Worm (Caenorhabditis elegans) whole organism, late embryonic: ENCODE results near the gene F16G10.10.

ENCODE experiments used
- C38D4.7 ChIP-seq: fragments of 200-800 bp; sonication (Bioruptor generic); optimal IDR thresholded peaks from 2 replicates; lab custom pipeline; 2018; ENCODE audit warnings: mild to moderate bottlenecking, missing genetic modification characterization, moderate library complexity, missing compliant biosample characterization
- F13H6.1 ChIP-seq: sonication (generic microtip); optimal IDR thresholded peaks from 2 replicates; lab custom pipeline; 2016; ENCODE audit warnings: missing genetic modification characterization, missing compliant biosample characterization
- T23F11.4 ChIP-seq: fragments of 200-800 bp; sonication (Bioruptor generic); optimal IDR thresholded peaks from 2 replicates; lab custom pipeline; 2018; ENCODE audit warnings: mild to moderate bottlenecking, missing genetic modification characterization, missing compliant biosample characterization
- Y22D7AL.16 ChIP-seq: sonication (generic microtip); optimal IDR thresholded peaks from 2 replicates; lab custom pipeline; 2016; ENCODE audit warnings: missing genetic modification characterization, missing compliant biosample characterization
- ahr-1 ChIP-seq: sonication (generic microtip); optimal IDR thresholded peaks from 2 replicates; lab custom pipeline; 2016; ENCODE audit warnings: missing genetic modification characterization, missing compliant biosample characterization
- ceh-14 ChIP-seq: sonication (generic microtip); optimal IDR thresholded peaks from 2 replicates; lab custom pipeline; 2016; ENCODE audit warnings: missing genotype, missing genetic modification characterization, missing compliant biosample characterization
- ceh-19 ChIP-seq: fragments of 200-800 bp; sonication (Bioruptor generic); optimal IDR thresholded peaks from 2 replicates; lab custom pipeline; 2018; ENCODE audit warnings: mild to moderate bottlenecking, missing genetic modification characterization, missing compliant biosample characterization
- ceh-2 ChIP-seq: sonication (generic microtip); optimal IDR thresholded peaks from 2 replicates; lab custom pipeline; 2016; ENCODE audit warnings: missing genotype, missing genetic modification characterization, missing compliant biosample characterization
- ceh-22 ChIP-seq: sonication (generic microtip); optimal IDR thresholded peaks from 2 replicates; lab custom pipeline; 2017; ENCODE audit warnings: missing biosample characterization, missing genetic modification characterization
- ceh-24 ChIP-seq: sonication (generic microtip); optimal IDR thresholded peaks from 2 replicates; lab custom pipeline; 2016; ENCODE audit warnings: mild to moderate bottlenecking, missing genetic modification characterization, missing compliant biosample characterization
- ceh-31 ChIP-seq: sonication (generic microtip); optimal IDR thresholded peaks from 2 replicates; lab custom pipeline; 2016; ENCODE audit warnings: missing genetic modification characterization, missing compliant biosample characterization
- ceh-34 ChIP-seq: sonication (generic microtip); optimal IDR thresholded peaks from 2 replicates; lab custom pipeline; 2016; ENCODE audit warnings: mild to moderate bottlenecking, missing genetic modification characterization, missing compliant biosample characterization
- ceh-6 ChIP-seq: fragments of 200-800 bp; sonication (Bioruptor generic); optimal IDR thresholded peaks from 2 replicates; lab custom pipeline; 2018; ENCODE audit warnings: mild to moderate bottlenecking, missing genetic modification characterization, missing compliant biosample characterization
- dmd-4 ChIP-seq: sonication (generic microtip); optimal IDR thresholded peaks from 2 replicates; lab custom pipeline; 2016; ENCODE audit warnings: borderline replicate concordance, missing genetic modification characterization, missing compliant biosample characterization
- elt-2 ChIP-seq: sonication (generic microtip); optimal IDR thresholded peaks from 2 replicates; lab custom pipeline; 2016; ENCODE audit warnings: missing genetic modification reagents, missing genetic modification characterization, missing compliant biosample characterization
- ets-4 ChIP-seq: sonication (generic microtip); optimal IDR thresholded peaks from 2 replicates; lab custom pipeline; 2016; ENCODE audit warnings: missing genetic modification characterization, missing compliant biosample characterization
- eyg-1 ChIP-seq: sonication (generic microtip); optimal IDR thresholded peaks from 2 replicates; lab custom pipeline; 2016; ENCODE audit warnings: missing genotype, missing genetic modification characterization, missing compliant biosample characterization
- fax-1 ChIP-seq: sonication (generic microtip); optimal IDR thresholded peaks from 2 replicates; lab custom pipeline; 2016; ENCODE audit warnings: missing genotype, missing genetic modification characterization, missing compliant biosample characterization
- fkh-6 ChIP-seq: sonication (generic microtip); optimal IDR thresholded peaks from 2 replicates; lab custom pipeline; 2016; ENCODE audit warnings: missing genetic modification characterization, missing compliant biosample characterization
- gmeb-2 ChIP-seq: sonication (generic microtip); optimal IDR thresholded peaks from 2 replicates; lab custom pipeline; 2016; ENCODE audit warnings: missing genetic modification characterization, inconsistent platforms, missing compliant biosample characterization
- hlh-13 ChIP-seq: fragments of 200-800 bp; sonication (Bioruptor generic); optimal IDR thresholded peaks from 2 replicates; lab custom pipeline; 2018; ENCODE audit warnings: mild to moderate bottlenecking, missing genetic modification characterization, missing compliant biosample characterization
- hlh-8 ChIP-seq: sonication (generic microtip); optimal IDR thresholded peaks from 2 replicates; lab custom pipeline; 2016; ENCODE audit warnings: missing genotype, missing genetic modification characterization, missing compliant biosample characterization
- lim-6 ChIP-seq: sonication (generic microtip); optimal IDR thresholded peaks from 2 replicates; lab custom pipeline; 2016; ENCODE audit warnings: missing genetic modification characterization, missing compliant biosample characterization
- lin-11 ChIP-seq: fragments of 200-800 bp; sonication (Bioruptor generic); optimal IDR thresholded peaks from 2 replicates; lab custom pipeline; 2018; ENCODE audit warnings: mild to moderate bottlenecking, missing genetic modification characterization, missing compliant biosample characterization
- madf-2 ChIP-seq: sonication (generic microtip); optimal IDR thresholded peaks from 2 replicates; lab custom pipeline; 2017; ENCODE audit warnings: missing genetic modification characterization, missing compliant biosample characterization
- nhr-11 ChIP-seq: fragments of 150-350 bp; optimal IDR thresholded peaks from 2 replicates; lab custom pipeline; 2014; ENCODE audit warnings: missing biosample characterization, missing genetic modification characterization
- pag-3 ChIP-seq: sonication (generic microtip); optimal IDR thresholded peaks from 2 replicates; lab custom pipeline; 2016; ENCODE audit warnings: missing compliant biosample characterization, missing genetic modification characterization, borderline replicate concordance
- pha-4 ChIP-seq: fragments of 150-350 bp; optimal IDR thresholded peaks from 2 replicates; lab custom pipeline; 2018; ENCODE audit warnings: missing biosample characterization, missing genetic modification reagents, missing genetic modification characterization
- pqm-1 ChIP-seq: sonication (generic microtip); optimal IDR thresholded peaks from 2 replicates; lab custom pipeline; 2016; ENCODE audit warnings: missing genetic modification characterization, missing compliant biosample characterization
- pros-1 ChIP-seq: fragments of 150-350 bp; optimal IDR thresholded peaks from 2 replicates; lab custom pipeline; 2014; ENCODE audit warnings: missing biosample characterization, missing genetic modification reagents, missing genetic modification characterization
- ref-2 ChIP-seq: sonication (generic microtip); optimal IDR thresholded peaks from 2 replicates; lab custom pipeline; 2016; ENCODE audit warnings: missing genetic modification characterization, missing compliant biosample characterization
- tbx-2 ChIP-seq: sonication (generic microtip); optimal IDR thresholded peaks from 2 replicates; lab custom pipeline; 2016; ENCODE audit warnings: missing genetic modification characterization, missing compliant biosample characterization
- ttx-3 ChIP-seq: sonication (generic microtip); optimal IDR thresholded peaks from 2 replicates; lab custom pipeline; 2016; ENCODE audit warnings: missing genetic modification reagents, missing genetic modification characterization, missing compliant biosample characterization
- unc-3 ChIP-seq, 2 experiments: fragments of 200-800 bp in 1 of 2; sonication (Bioruptor generic) in 1 of 2; sonication (generic microtip) in 1 of 2; conservative IDR thresholded peaks in 1 of 2; optimal IDR thresholded peaks in 1 of 2; 2 replicates each; pipeline versions ENCODE4 v1.3.6 to Lab custom; 2016 to 2022; ENCODE audit warnings: missing compliant biosample characterization in 2 of 2, missing genetic modification characterization in 2 of 2, missing genetic modification reagents in 1 of 2
- unc-86 ChIP-seq: sonication (generic microtip); optimal IDR thresholded peaks from 2 replicates; lab custom pipeline; 2016; ENCODE audit warnings: missing genetic modification characterization, missing compliant biosample characterization
- zip-5 ChIP-seq: sonication (generic microtip); optimal IDR thresholded peaks from 2 replicates; lab custom pipeline; 2016; ENCODE audit warnings: missing genetic modification characterization, missing compliant biosample characterization
- ztf-16 ChIP-seq: sonication (generic microtip); optimal IDR thresholded peaks from 2 replicates; lab custom pipeline; 2017; ENCODE audit warnings: missing genetic modification characterization, missing compliant biosample characterization

F16G10.10 gene

DNA sequence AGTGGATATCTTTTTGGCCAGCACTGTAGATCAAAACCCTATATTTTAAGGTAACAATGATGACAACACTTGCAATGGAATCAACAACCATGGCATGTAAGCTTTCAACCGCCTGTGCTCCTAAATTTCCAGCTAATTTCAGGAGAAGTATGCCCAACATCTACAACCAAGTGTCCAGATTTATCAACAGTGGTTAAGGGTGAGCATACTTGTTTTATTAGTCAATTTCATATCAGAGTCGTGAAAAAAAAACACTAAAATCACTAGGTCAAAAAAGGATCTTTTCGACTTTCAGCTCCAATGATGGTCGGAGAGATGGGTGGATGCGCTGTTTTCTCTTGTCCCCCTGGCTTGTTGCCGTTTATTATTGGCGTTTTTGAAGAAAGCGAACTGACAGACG is 13.2 kb upstream of the F16G10.10 start, which contains the start of gene F16G10.1:
TSS of gene F16G10.1 (plus strand) at position 301 of the 400 bp plus-strand sequence.
- TF ChIP-seq C38D4.7 (GFP tag; lab: Kevin White, UChicago): no peak
- no peak for TF ChIP-seq unc-3 (GFP tag; conservative IDR thresholded peaks at IDR 0.05; lab: Robert Waterston, UW)
- TF ChIP-seq unc-3 (tag; optimal IDR thresholded peaks at IDR 0.05; lab: Kevin White, UChicago): no peak
- TF ChIP-seq madf-2 (tag; lab: Kevin White, UChicago): no peak
- no peak for TF ChIP-seq fkh-6 (tag; lab: Kevin White, UChicago)
- no peak for TF ChIP-seq ceh-19
- TF ChIP-seq fax-1 (tag; lab: Kevin White, UChicago): no peak
- TF ChIP-seq ref-2: no peak
- no peak for TF ChIP-seq zip-5
- no peak for TF ChIP-seq tbx-2 (tag; lab: Kevin White, UChicago)
- no peak for TF ChIP-seq gmeb-2 (tag; lab: Kevin White, UChicago)
- no peak for TF ChIP-seq hlh-13
- TF ChIP-seq dmd-4 (tag; lab: Kevin White, UChicago): no peak
- no peak for TF ChIP-seq ceh-34 (tag; lab: Kevin White, UChicago)
- TF ChIP-seq lin-11 (tag; lab: Kevin White, UChicago): no peak
- TF ChIP-seq pros-1: no peak
- no peak for TF ChIP-seq eyg-1 (tag; lab: Kevin White, UChicago)
- TF ChIP-seq F13H6.1 (tag; lab: Kevin White, UChicago): no peak
- TF ChIP-seq elt-2: no peak
- no peak for TF ChIP-seq Y22D7AL.16
- TF ChIP-seq ahr-1 (tag; lab: Kevin White, UChicago): no peak

DNA sequence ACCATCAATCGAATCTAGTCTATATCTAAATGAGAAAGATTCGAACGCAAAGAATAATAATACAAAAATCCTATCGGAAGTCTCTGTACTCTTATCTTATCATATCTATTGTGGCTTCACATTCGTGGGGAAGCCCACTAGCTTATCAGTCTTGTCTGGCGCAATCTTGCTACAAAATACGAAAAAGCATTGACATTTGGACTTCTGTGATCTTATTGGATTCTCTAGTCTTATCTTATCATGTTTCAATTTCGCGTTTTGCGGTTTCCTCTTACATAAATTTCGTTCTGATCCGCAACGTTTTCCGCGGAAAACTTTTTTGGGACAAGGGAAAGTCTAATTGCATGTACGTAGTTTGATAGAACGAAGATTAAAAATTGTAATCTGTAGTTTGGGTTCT is 9.0 kb upstream of the F16G10.10 start:
- TF ChIP-seq ceh-31 (tag; lab: Kevin White, UChicago) (no peak), pqm-1 (tag; lab: Kevin White, UChicago) (no peak)

DNA sequence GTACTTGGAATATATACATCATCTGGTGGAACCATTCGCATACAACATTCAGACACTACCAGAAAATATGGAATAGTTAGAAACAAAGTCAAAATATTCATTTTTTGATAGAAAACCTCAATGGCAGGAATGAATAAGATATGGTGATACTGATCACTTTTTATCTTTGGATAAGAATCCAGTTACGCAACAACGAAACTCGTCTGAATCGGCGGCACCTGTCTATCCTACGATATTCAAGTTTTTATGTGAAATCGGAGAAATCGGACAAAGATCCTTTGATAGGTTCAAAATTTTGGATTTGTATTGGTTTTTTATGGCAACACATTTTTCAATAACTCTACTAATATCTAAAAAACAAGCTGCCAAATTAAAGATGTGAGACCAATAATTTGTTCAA is 8.1 kb upstream of the F16G10.10 start, which contains the start of gene F16G10.14:
TSS of gene F16G10.14 (minus strand) at position 101 of the 400 bp plus-strand sequence.
- TF ChIP-seq ceh-22 (tag; lab: Kevin White, UChicago): no peak
- no peak for TF ChIP-seq T23F11.4 (GFP tag; lab: Kevin White, UChicago)
- no peak for TF ChIP-seq ets-4

DNA sequence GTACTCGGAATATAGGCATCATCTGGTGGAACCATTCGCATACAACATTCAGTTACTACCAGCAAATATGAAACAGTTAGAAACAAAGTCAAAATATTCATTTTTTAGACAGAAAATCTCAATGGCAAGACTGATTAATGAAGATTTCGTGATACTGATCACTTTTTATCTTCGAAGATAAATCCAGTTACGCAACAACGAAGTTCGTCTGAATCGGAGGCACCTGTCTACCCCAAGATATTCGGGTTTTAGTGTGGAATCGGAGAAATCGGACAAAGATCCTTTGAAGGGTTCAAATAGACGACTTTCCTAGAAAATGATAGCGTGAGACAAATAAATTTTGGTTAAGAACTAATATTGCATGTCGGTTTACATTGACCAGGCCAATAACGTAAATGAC is 5.1 kb upstream of the F16G10.10 start, which contains the start of gene F16G10.13:
TSS of gene F16G10.13 (minus strand) at position 101 of the 400 bp plus-strand sequence.
- TF ChIP-seq nhr-11 (tag; lab: Kevin White, UChicago): no peak
- no peak for TF ChIP-seq ceh-24 (tag; lab: Kevin White, UChicago)
- TF ChIP-seq ceh-14: no peak
- TF ChIP-seq ref-2: no peak
- TF ChIP-seq pag-3: no peak
- TF ChIP-seq F13H6.1 (tag; lab: Kevin White, UChicago): no peak
- no peak for TF ChIP-seq ztf-16 (tag; lab: Kevin White, UChicago)
- TF ChIP-seq pros-1: no peak
- no peak for TF ChIP-seq ceh-6 (GFP tag; lab: Kevin White, UChicago)
- TF ChIP-seq pha-4: no peak
- TF ChIP-seq lim-6 (tag; lab: Kevin White, UChicago): no peak
- no peak for TF ChIP-seq hlh-8
- no peak for TF ChIP-seq ceh-2 (tag; lab: Kevin White, UChicago)
- no peak for TF ChIP-seq Y22D7AL.16
- TF ChIP-seq unc-86 (tag; lab: Kevin White, UChicago): no peak

DNA sequence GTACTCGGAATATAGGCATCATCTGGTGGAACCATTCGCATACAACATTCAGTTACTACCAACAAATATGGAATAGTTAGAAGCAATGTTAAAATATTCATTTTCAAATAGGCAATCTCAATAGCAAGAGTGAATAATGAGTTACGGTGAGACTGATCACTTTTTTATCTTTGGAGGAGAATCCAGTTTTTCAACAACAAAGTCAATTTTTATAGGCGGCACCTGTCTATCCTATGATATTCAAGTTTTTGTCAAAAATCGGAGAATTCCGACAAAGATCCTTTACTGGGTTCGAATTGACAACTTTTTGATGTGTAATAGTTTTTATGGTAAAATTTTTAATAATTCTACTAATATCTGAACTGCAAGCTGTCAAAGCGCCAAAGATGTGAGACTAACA is 3.0 kb upstream of the F16G10.10 start, which contains the start of gene F16G10.11:
TSS of gene F16G10.11 (minus strand) at position 101 of the 400 bp plus-strand sequence.
- TF ChIP-seq ref-2: no peak
- no peak for TF ChIP-seq ttx-3
